Worm (Caenorhabditis elegans) whole organism, late embryonic: ENCODE measurements around the gene F11A5.9.

Source experiments
- F13H6.1 ChIP-seq: sonication (generic microtip); optimal IDR thresholded peaks from 2 replicates; lab custom pipeline; 2016; ENCODE audit warnings: missing genetic modification characterization, missing compliant biosample characterization
- K09A11.1 ChIP-seq: sonication (generic microtip); optimal IDR thresholded peaks from 2 replicates; lab custom pipeline; 2017; ENCODE audit warnings: antibody characterized with exemption, mild to moderate bottlenecking, missing genetic modification characterization, missing compliant biosample characterization; ENCODE audit not compliant: insufficient read depth
- ahr-1 ChIP-seq: sonication (generic microtip); optimal IDR thresholded peaks from 2 replicates; lab custom pipeline; 2016; ENCODE audit warnings: missing genetic modification characterization, missing compliant biosample characterization
- ceh-2 ChIP-seq: sonication (generic microtip); optimal IDR thresholded peaks from 2 replicates; lab custom pipeline; 2016; ENCODE audit warnings: missing genotype, missing genetic modification characterization, missing compliant biosample characterization
- che-1 ChIP-seq: sonication (generic microtip); optimal IDR thresholded peaks from 2 replicates; lab custom pipeline; 2016; ENCODE audit warnings: mild to moderate bottlenecking, missing genetic modification characterization, missing compliant biosample characterization
- dve-1 ChIP-seq: sonication (generic microtip); optimal IDR thresholded peaks from 2 replicates; lab custom pipeline; 2017; ENCODE audit warnings: antibody characterized with exemption, mild to moderate bottlenecking, missing genetic modification characterization, missing compliant biosample characterization
- eyg-1 ChIP-seq: sonication (generic microtip); optimal IDR thresholded peaks from 2 replicates; lab custom pipeline; 2016; ENCODE audit warnings: missing genotype, missing genetic modification characterization, missing compliant biosample characterization
- hlh-30 ChIP-seq: sonication (generic microtip); optimal IDR thresholded peaks from 2 replicates; lab custom pipeline; 2017; ENCODE audit warnings: antibody characterized with exemption, missing genetic modification characterization, missing compliant biosample characterization; ENCODE audit not compliant: insufficient read depth
- hlh-6 ChIP-seq: sonication (generic microtip); optimal IDR thresholded peaks from 2 replicates; lab custom pipeline; 2016; ENCODE audit warnings: missing genotype, missing genetic modification characterization, missing compliant biosample characterization
- lin-11 ChIP-seq: fragments of 200-800 bp; sonication (Bioruptor generic); optimal IDR thresholded peaks from 2 replicates; lab custom pipeline; 2018; ENCODE audit warnings: mild to moderate bottlenecking, missing genetic modification characterization, missing compliant biosample characterization
- nhr-232 ChIP-seq: sonication (generic microtip); optimal IDR thresholded peaks from 2 replicates; lab custom pipeline; 2016; ENCODE audit warnings: missing genetic modification characterization, missing compliant biosample characterization
- npax-4 ChIP-seq: sonication (generic microtip); optimal IDR thresholded peaks from 2 replicates; lab custom pipeline; 2016; ENCODE audit warnings: missing genetic modification characterization, missing compliant biosample characterization
- pax-1 ChIP-seq: fragments of 150-350 bp; optimal IDR thresholded peaks from 2 replicates; lab custom pipeline; 2014; ENCODE audit warnings: missing biosample characterization, missing genetic modification characterization
- pha-2 ChIP-seq: sonication (generic microtip); optimal IDR thresholded peaks from 2 replicates; lab custom pipeline; 2017; ENCODE audit warnings: mild to moderate bottlenecking, missing genetic modification characterization, missing compliant biosample characterization
- pros-1 ChIP-seq: fragments of 150-350 bp; optimal IDR thresholded peaks from 2 replicates; lab custom pipeline; 2014; ENCODE audit warnings: missing biosample characterization, missing genetic modification reagents, missing genetic modification characterization
- rnt-1 ChIP-seq: sonication (generic microtip); optimal IDR thresholded peaks from 2 replicates; lab custom pipeline; 2016; ENCODE audit warnings: missing genetic modification characterization, missing compliant biosample characterization
- ttx-3 ChIP-seq: sonication (generic microtip); optimal IDR thresholded peaks from 2 replicates; lab custom pipeline; 2016; ENCODE audit warnings: missing genetic modification reagents, missing genetic modification characterization, missing compliant biosample characterization
- unc-42 ChIP-seq: sonication (generic microtip); optimal IDR thresholded peaks from 2 replicates; lab custom pipeline; 2016; ENCODE audit warnings: missing genotype, missing genetic modification characterization, missing compliant biosample characterization
- ztf-16 ChIP-seq: sonication (generic microtip); optimal IDR thresholded peaks from 2 replicates; lab custom pipeline; 2017; ENCODE audit warnings: missing genetic modification characterization, missing compliant biosample characterization

Gene F11A5.9

DNA sequence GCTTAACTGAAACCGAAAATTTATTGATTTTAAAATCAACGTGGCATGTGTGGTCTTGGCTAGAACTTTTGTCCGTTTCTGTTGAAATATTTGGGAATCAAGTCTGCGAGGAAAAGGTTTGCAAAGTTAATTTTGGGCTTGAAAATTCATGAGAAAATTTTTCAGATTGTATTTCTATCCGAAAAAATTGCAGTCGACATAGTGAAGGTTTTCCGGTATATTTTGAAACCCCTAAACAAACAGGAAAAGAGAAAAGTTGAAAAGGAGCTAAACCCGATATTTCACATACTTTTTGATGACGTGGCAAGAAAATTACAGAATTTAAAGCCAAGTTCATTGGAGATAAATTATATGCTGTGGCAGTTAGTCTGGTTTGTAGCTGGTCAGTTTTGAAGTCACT is 45.0 kb downstream of the F11A5.9 start, which contains the start of gene nhr-127:
nhr-127 (plus strand) TSS at position 301 of the 400 bp plus-strand sequence.
- TF ChIP-seq F13H6.1 (tag; lab: Kevin White, UChicago) (no peak), lin-11 (tag; lab: Kevin White, UChicago) (no peak), K09A11.1 (tag; lab: Kevin White, UChicago) (no peak), che-1 (tag; lab: Kevin White, UChicago) (no peak), rnt-1 (tag; lab: Kevin White, UChicago) (no peak), ahr-1 (tag; lab: Kevin White, UChicago) (no peak), ceh-2 (tag; lab: Kevin White, UChicago) (no peak), eyg-1 (tag; lab: Kevin White, UChicago) (no peak), pros-1 (tag; lab: Kevin White, UChicago) (no peak), hlh-6 (tag; lab: Kevin White, UChicago) (no peak), dve-1 (tag; lab: Kevin White, UChicago) (no peak)

DNA sequence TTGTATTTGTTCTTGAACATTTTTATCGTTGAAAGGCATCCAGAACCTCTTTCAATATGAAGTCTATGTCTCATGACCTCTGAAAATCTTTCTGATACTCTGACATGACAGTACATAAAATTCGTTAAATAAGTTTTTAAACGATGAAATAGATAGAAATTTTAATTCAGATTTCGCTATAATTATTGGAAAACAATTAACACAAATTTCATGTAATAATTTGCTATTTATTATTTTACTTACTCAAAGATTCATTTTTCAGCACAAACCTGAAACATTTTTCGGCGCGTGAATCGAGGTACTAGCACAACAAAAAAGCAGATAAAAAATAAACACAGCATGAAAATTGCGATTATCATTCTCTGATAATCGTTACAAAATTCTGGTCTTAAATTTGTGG is 51.8 kb downstream of the F11A5.9 start, which contains the start of gene T13F3.4:
T13F3.4 (minus strand) TSS at position 101 of the 400 bp plus-strand sequence.
- no peak for TF ChIP-seq npax-4 (tag; lab: Kevin White, UChicago)
- TF ChIP-seq ztf-16 = no peak
- no peak for TF ChIP-seq hlh-30 (tag; lab: Kevin White, UChicago)
- TF ChIP-seq F13H6.1 (tag; lab: Kevin White, UChicago) = no peak
- no peak for TF ChIP-seq pros-1 (tag; lab: Kevin White, UChicago)
- TF ChIP-seq eyg-1 (tag; lab: Kevin White, UChicago) = no peak
- no peak for TF ChIP-seq ttx-3 (tag; lab: Kevin White, UChicago)
- TF ChIP-seq pax-1 (tag; lab: Kevin White, UChicago) = no peak
- no peak for TF ChIP-seq pha-2 (tag; lab: Kevin White, UChicago)
- no peak for TF ChIP-seq unc-42 (tag; lab: Kevin White, UChicago)
- TF ChIP-seq ceh-2 (tag; lab: Kevin White, UChicago) = no peak
- no peak for TF ChIP-seq nhr-232
